Worm (Caenorhabditis elegans): ENCODE results near the gene rps-2.

- TF ChIP-seq attf-4 (tag; optimal IDR thresholded peaks at IDR 0.05), result no peak
- no peak for TF ChIP-seq nhr-237 (tag; optimal IDR thresholded peaks at IDR 0.05)
- no peak for TF ChIP-seq mdt-29 (GFP tag; IDR thresholded peaks at IDR 0.05)
- no peak for TF ChIP-seq egl-43 (GFP tag; IDR thresholded peaks at IDR 0.05)
- no peak for TF ChIP-seq madf-9 (GFP tag; conservative IDR thresholded peaks at IDR 0.05)
Measured at ce11 chrIV:7923982-7924480, 2.2 kb downstream of the rps-2 start, which contains the start of the genes xpo-3 and C49H3.3.
